Fruit fly (Drosophila melanogaster): ENCODE measurements around the gene comm.

DNA sequence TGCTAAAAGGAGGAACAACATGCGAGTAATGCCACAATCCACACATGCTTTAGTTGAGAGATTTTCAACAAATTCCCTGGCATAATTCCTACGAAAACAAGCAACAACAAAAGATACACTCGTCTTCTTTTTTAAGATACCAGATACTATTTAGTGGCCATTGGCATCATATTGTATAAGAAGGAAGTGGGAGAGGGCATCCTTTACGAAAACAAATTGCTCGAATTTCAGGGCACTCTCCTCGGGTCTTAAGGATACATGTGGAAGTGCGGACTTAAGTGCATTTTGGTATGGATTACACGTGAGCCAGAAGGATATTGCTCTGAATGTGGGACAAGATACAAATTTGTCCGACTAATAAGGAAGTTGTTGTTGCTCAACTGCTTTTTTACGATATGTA lies 18.1 kb downstream of the comm start:
- TF ChIP-seq achi (GFP tag; optimal IDR thresholded peaks at IDR 0.05) = no peak
- no peak for TF ChIP-seq acj6 (GFP tag; optimal IDR thresholded peaks at IDR 0.05)
- TF ChIP-seq eg (GFP tag; IDR thresholded peaks at IDR 0.05) = no peak
- TF ChIP-seq Blimp-1 (GFP tag; optimal IDR thresholded peaks at IDR 0.05) = no peak
- no peak for TF ChIP-seq Hr39 (GFP tag; optimal IDR thresholded peaks at IDR 0.05)
- no peak for TF ChIP-seq Sox102F (GFP tag; optimal IDR thresholded peaks at IDR 0.05)
- no peak for TF ChIP-seq CG6163 (GFP tag; IDR thresholded peaks at IDR 0.05)
- TF ChIP-seq pdm3 (GFP tag; optimal IDR thresholded peaks at IDR 0.05) = no peak
- no peak for TF ChIP-seq CG10669 (GFP tag; optimal IDR thresholded peaks at IDR 0.05)
- no peak for TF ChIP-seq spab (GFP tag; optimal IDR thresholded peaks at IDR 0.05)
- no peak for TF ChIP-seq dsx (GFP tag; optimal IDR thresholded peaks at IDR 0.05; ENCODE audit: poor library complexity, severe bottlenecking)
- TF ChIP-seq Eip78C (GFP tag) = no peak
- TF ChIP-seq fd59A (GFP tag; optimal IDR thresholded peaks at IDR 0.05) = no peak
- no peak for TF ChIP-seq CG3919 (GFP tag; optimal IDR thresholded peaks at IDR 0.05)
